Worm (Caenorhabditis elegans) whole organism, L3 larva: Measurements from ENCODE around the gene dhs-20.

Experiments used
- R02D3.7 ChIP-seq: fragments of 150-350 bp; optimal IDR thresholded peaks from 2 replicates; lab custom pipeline; 2014; ENCODE audit warnings: missing biosample characterization, missing genetic modification characterization
- ZK546.5 ChIP-seq: sonication (generic microtip); optimal IDR thresholded peaks from 2 replicates; lab custom pipeline; 2017; ENCODE audit warnings: missing biosample characterization, missing genetic modification characterization
- ama-1 ChIP-seq: fragments of 150-350 bp; optimal IDR thresholded peaks from 2 replicates; lab custom pipeline; 2018
- ceh-16 ChIP-seq: sonication (generic microtip); optimal IDR thresholded peaks from 2 replicates; lab custom pipeline; 2017; ENCODE audit warnings: missing biosample characterization, missing genetic modification characterization
- ceh-82 ChIP-seq: fragments of 150-350 bp; optimal IDR thresholded peaks from 2 replicates; lab custom pipeline; 2014; ENCODE audit warnings: missing biosample characterization, missing genetic modification characterization
- ceh-9 ChIP-seq: sonication (generic microtip); optimal IDR thresholded peaks from 2 replicates; lab custom pipeline; 2018; ENCODE audit warnings: missing biosample characterization, missing genetic modification characterization
- daf-12 ChIP-seq: fragments of 150-350 bp; optimal IDR thresholded peaks from 2 replicates; lab custom pipeline; 2014; ENCODE audit warnings: missing biosample characterization, missing genetic modification reagents, missing genetic modification characterization
- elt-1 ChIP-seq: fragments of 150-350 bp; optimal IDR thresholded peaks from 2 replicates; lab custom pipeline; 2014; ENCODE audit warnings: missing biosample characterization, missing genetic modification characterization
- elt-2 ChIP-seq: sonication (generic microtip); optimal IDR thresholded peaks from 2 replicates; lab custom pipeline; 2016; ENCODE audit warnings: missing genetic modification reagents, mild to moderate bottlenecking, missing genetic modification characterization, missing compliant biosample characterization
- elt-3 ChIP-seq, 3 experiments: fragments of 150-350 bp in 1 of 3; sonication (generic microtip) in 2 of 3; optimal IDR thresholded peaks; 2 replicates in 2 of 3; 4 replicates in 1 of 3; lab custom pipeline; 2014 to 2017; ENCODE audit warnings: missing biosample characterization in 3 of 3, missing genetic modification characterization in 3 of 3
- fkh-2 ChIP-seq: fragments of 150-350 bp; optimal IDR thresholded peaks from 2 replicates; lab custom pipeline; 2014; ENCODE audit warnings: missing biosample characterization, missing genetic modification reagents, missing genetic modification characterization
- fos-1 ChIP-seq: fragments of 150-350 bp; optimal IDR thresholded peaks from 2 replicates; lab custom pipeline; 2014; ENCODE audit warnings: missing biosample characterization, missing genetic modification characterization
- hmg-11 ChIP-seq: sonication (generic microtip); optimal IDR thresholded peaks from 2 replicates; lab custom pipeline; 2016; ENCODE audit warnings: missing genetic modification characterization, missing compliant biosample characterization
- lin-15B ChIP-seq: fragments of 150-350 bp; optimal IDR thresholded peaks from 2 replicates; lab custom pipeline; 2014; ENCODE audit warnings: missing biosample characterization, missing genetic modification characterization
- lin-39 ChIP-seq: fragments of 150-350 bp; optimal IDR thresholded peaks from 2 replicates; lab custom pipeline; 2018; ENCODE audit warnings: missing biosample characterization, missing genetic modification reagents, missing genetic modification characterization
- mdl-1 ChIP-seq: fragments of 150-350 bp; optimal IDR thresholded peaks from 2 replicates; lab custom pipeline; 2014; ENCODE audit warnings: missing biosample characterization, missing genetic modification characterization
- mml-1 ChIP-seq: fragments of 150-350 bp; sonication (generic microtip); optimal IDR thresholded peaks from 3 replicates; lab custom pipeline; 2014; ENCODE audit warnings: missing biosample characterization, missing genetic modification characterization
- nfya-1 ChIP-seq: sonication (generic microtip); optimal IDR thresholded peaks from 2 replicates; lab custom pipeline; 2017; ENCODE audit warnings: missing genetic modification characterization, mild to moderate bottlenecking, missing compliant biosample characterization, antibody characterized with exemption, moderate library complexity; ENCODE audit not compliant: insufficient read depth
- nhr-11 ChIP-seq: fragments of 150-350 bp; optimal IDR thresholded peaks from 2 replicates; lab custom pipeline; 2014; ENCODE audit warnings: missing biosample characterization, missing genetic modification characterization
- nhr-237 ChIP-seq: fragments of 150-350 bp; optimal IDR thresholded peaks from 2 replicates; lab custom pipeline; 2014; ENCODE audit warnings: missing biosample characterization, missing genetic modification characterization
- nhr-25 ChIP-seq: sonication (generic microtip); optimal IDR thresholded peaks from 2 replicates; lab custom pipeline; 2017; ENCODE audit warnings: missing biosample characterization, missing genetic modification characterization
- nhr-28 ChIP-seq: fragments of 150-350 bp; optimal IDR thresholded peaks from 2 replicates; lab custom pipeline; 2014; ENCODE audit warnings: missing biosample characterization, missing genetic modification characterization
- nhr-43 ChIP-seq: sonication (generic microtip); optimal IDR thresholded peaks from 2 replicates; lab custom pipeline; 2016; ENCODE audit warnings: mild to moderate bottlenecking, missing genetic modification characterization, missing compliant biosample characterization; ENCODE audit not compliant: poor library complexity, severe bottlenecking
- nhr-76 ChIP-seq: fragments of 150-350 bp; sonication (generic microtip); optimal IDR thresholded peaks from 5 replicates; lab custom pipeline; 2014; ENCODE audit warnings: missing biosample characterization, missing genetic modification characterization
- nhr-77 ChIP-seq: fragments of 150-350 bp; optimal IDR thresholded peaks from 2 replicates; lab custom pipeline; 2014; ENCODE audit warnings: missing biosample characterization, missing genetic modification characterization
- pha-4 ChIP-seq: fragments of 150-350 bp; optimal IDR thresholded peaks from 2 replicates; lab custom pipeline; 2014; ENCODE audit warnings: missing biosample characterization, missing genetic modification reagents, missing genetic modification characterization
- pqm-1 ChIP-seq: fragments of 150-350 bp; optimal IDR thresholded peaks from 2 replicates; lab custom pipeline; 2017; ENCODE audit warnings: missing biosample characterization, missing genetic modification characterization, inconsistent platforms
- sea-2 ChIP-seq: fragments of 150-350 bp; sonication (generic microtip); optimal IDR thresholded peaks from 4 replicates; lab custom pipeline; 2014; ENCODE audit warnings: missing biosample characterization, missing genetic modification reagents, missing genetic modification characterization
- snpc-4 ChIP-seq: fragments of 150-350 bp; optimal IDR thresholded peaks from 2 replicates; lab custom pipeline; 2014; ENCODE audit warnings: missing biosample characterization, missing genetic modification characterization
- tbx-2 ChIP-seq: sonication (generic microtip); optimal IDR thresholded peaks from 2 replicates; lab custom pipeline; 2016; ENCODE audit warnings: mild to moderate bottlenecking, missing genetic modification characterization, missing compliant biosample characterization
- unc-39 ChIP-seq: sonication (generic microtip); optimal IDR thresholded peaks from 4 replicates; lab custom pipeline; 2017; ENCODE audit warnings: missing biosample characterization, missing genetic modification characterization
- unc-62 ChIP-seq: fragments of 150-350 bp; sonication (generic microtip); optimal IDR thresholded peaks from 4 replicates; lab custom pipeline; 2014; ENCODE audit warnings: missing biosample characterization, missing genetic modification reagents, missing genetic modification characterization
- zag-1 ChIP-seq: fragments of 150-350 bp; optimal IDR thresholded peaks from 2 replicates; lab custom pipeline; 2014; ENCODE audit warnings: missing biosample characterization, missing genetic modification characterization
- ztf-11 ChIP-seq: fragments of 150-350 bp; optimal IDR thresholded peaks from 2 replicates; lab custom pipeline; 2014; ENCODE audit warnings: missing biosample characterization, missing genetic modification characterization

Gene dhs-20

DNA sequence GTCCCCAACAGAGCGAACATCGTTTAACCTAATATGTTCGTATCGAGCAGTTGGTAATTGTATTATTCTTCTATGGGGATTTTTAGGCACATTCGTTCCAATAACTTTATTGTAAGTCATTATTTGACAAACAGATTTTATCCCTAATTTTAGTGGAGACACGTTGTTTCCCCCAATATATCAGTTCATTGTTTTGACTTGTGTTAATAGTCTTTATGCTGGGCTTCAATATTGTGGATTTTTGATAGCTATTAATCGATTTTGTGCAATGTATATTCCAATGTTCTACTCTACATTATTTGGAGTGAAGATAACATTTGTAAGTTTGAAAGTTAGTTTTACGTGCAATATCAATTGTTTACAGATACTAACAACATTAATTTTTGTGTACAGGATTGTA is 10.5 kb downstream of the dhs-20 start:
- TF ChIP-seq nhr-237 (tag; lab: Kevin White, UChicago) (no peak), nhr-76 (tag; lab: Kevin White, UChicago) (no peak), sea-2 (GFP tag; lab: Kevin White, UChicago) (no peak), nhr-28 (tag; lab: Kevin White, UChicago) (no peak), elt-2 (tag; lab: Kevin White, UChicago) (no peak), ceh-16 (tag; lab: Kevin White, UChicago) (no peak), elt-1 (tag; lab: Kevin White, UChicago) (no peak), lin-15B (tag; lab: Kevin White, UChicago) (no peak), elt-3 (tag; optimal IDR thresholded peaks at IDR 0.05; lab: Kevin White, UChicago) (no peak), zag-1 (tag; lab: Kevin White, UChicago) (no peak), lin-39 (tag; lab: Kevin White, UChicago) (no peak), fos-1 (tag; lab: Kevin White, UChicago) (no peak), R02D3.7 (no peak), nfya-1 (tag; lab: Kevin White, UChicago) (no peak)

DNA sequence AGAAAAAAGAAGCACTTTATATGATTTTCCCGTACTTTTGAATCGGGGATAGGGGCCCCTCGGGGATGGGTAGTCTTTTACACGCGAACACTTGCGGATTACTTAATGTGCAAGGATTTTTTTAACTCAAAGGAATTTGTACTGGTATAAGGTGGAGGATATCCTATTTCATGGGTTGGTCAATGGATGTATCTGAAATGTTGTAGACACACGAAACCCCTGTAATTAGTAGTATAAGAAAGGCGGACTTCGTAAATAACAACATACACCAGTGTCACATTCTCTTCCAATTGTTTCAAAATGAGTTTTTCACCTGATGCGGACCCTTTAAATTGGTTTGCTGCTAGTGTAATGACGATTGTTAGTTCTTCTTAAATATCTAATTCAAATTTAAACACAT is 10.9 kb downstream of the dhs-20 start, which contains the start of gene srx-80:
Gene srx-80 (plus strand): TSS at position 301 of the 400 bp plus-strand sequence.
- TF ChIP-seq ceh-82 (tag; lab: Kevin White, UChicago): no peak
- no peak for TF ChIP-seq pha-4 (tag; lab: Kevin White, UChicago)
- no peak for TF ChIP-seq tbx-2 (tag; lab: Kevin White, UChicago)
- no peak for TF ChIP-seq snpc-4 (tag; lab: Kevin White, UChicago)
- no peak for TF ChIP-seq lin-39 (tag; lab: Kevin White, UChicago)
- no peak for TF ChIP-seq unc-62
- no peak for TF ChIP-seq nhr-76 (tag; lab: Kevin White, UChicago)
- no peak for TF ChIP-seq ZK546.5 (tag; lab: Kevin White, UChicago)
- no peak for TF ChIP-seq daf-12
- no peak for TF ChIP-seq hmg-11
- TF ChIP-seq lin-15B (tag; lab: Kevin White, UChicago): no peak

DNA sequence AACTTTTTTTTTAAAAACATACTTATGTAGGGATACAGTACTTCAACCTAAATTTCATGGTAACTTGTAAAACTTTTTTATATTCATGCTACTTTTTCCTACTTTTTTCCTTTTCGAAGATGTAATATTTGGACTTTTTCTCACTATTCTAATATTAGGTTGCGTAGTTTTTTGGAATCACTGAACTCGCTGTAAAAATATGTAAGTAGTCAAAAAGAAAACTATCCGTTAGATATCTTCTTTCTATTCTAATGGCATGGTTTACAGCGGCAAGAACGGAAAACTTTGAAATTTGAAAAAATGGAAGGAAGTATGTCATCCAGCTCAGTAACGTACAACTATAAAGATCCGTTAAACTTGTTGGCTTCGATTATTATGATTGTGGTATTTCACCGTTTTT is 14.9 kb downstream of the dhs-20 start, which contains the start of gene srx-82:
Gene srx-82 (plus strand): TSS at position 301 of the 400 bp plus-strand sequence.
- no peak for TF ChIP-seq mml-1 (tag; lab: Kevin White, UChicago)
- no peak for TF ChIP-seq nhr-77 (tag; lab: Kevin White, UChicago)
- TF ChIP-seq lin-15B (tag; lab: Kevin White, UChicago): no peak
- TF ChIP-seq, all 47 proteins: peak for 0

ce11 chrV:11585122-11585521 is 19.2 kb downstream of the dhs-20 start:
- TF ChIP-seq hmg-11 (no peak), mml-1 (tag; lab: Kevin White, UChicago) (no peak), ceh-82 (tag; lab: Kevin White, UChicago) (peak; percentile 40), elt-3 (tag; optimal IDR thresholded peaks at IDR 0.05; lab: Kevin White, UChicago) (peak in 1 of 3 experiments; percentile 57), snpc-4 (tag; lab: Kevin White, UChicago) (peak; percentile 95), elt-2 (tag; lab: Kevin White, UChicago) (peak; percentile 16), nfya-1 (tag; lab: Kevin White, UChicago) (peak; percentile 5), fkh-2 (tag; lab: Kevin White, UChicago) (no peak), unc-39 (tag; lab: Kevin White, UChicago) (no peak), lin-15B (tag; lab: Kevin White, UChicago) (no peak), R02D3.7 (no peak), zag-1 (tag; lab: Kevin White, UChicago) (no peak), ama-1 (lab: Kevin White, UChicago) (peak; percentile 60), nhr-11 (tag; lab: Kevin White, UChicago) (no peak), nhr-25 (tag; lab: Kevin White, UChicago) (peak; percentile 41), nhr-43 (peak; percentile 74), pqm-1 (peak; percentile 34), ztf-11 (tag; lab: Kevin White, UChicago) (no peak), nhr-77 (tag; lab: Kevin White, UChicago) (peak; percentile 18)

- TF ChIP-seq fos-1 (tag; lab: Kevin White, UChicago) (no peak), ceh-9 (tag; lab: Kevin White, UChicago) (no peak), zag-1 (tag; lab: Kevin White, UChicago) (no peak), mdl-1 (tag; lab: Kevin White, UChicago) (no peak)
Measured at ce11 chrV:11583212-11583611, 21.2 kb downstream of the dhs-20 start, which contains the start of gene srx-88. Gene srx-88, plus strand, starts transcription at chrV:11583512.
